Worm (Caenorhabditis elegans): ENCODE measurements around the gene daf-5.

- no peak for TF ChIP-seq him-1 (tag; optimal IDR thresholded peaks at IDR 0.05)
- no peak for TF ChIP-seq W03F9.2 (tag; optimal IDR thresholded peaks at IDR 0.05)
Observed at ce11 chrII:14018887-14019286, 33.2 kb downstream of the daf-5 start.
